Worm (Caenorhabditis elegans) whole organism, young adult: ENCODE results near the gene slc-17.4.

Experiments
- C17E4.6 ChIP-seq: fragments of 200-800 bp; sonication (Bioruptor generic); IDR thresholded peaks from 2 replicates; pipeline ENCODE4 v1.3.6; 2022; ENCODE audit warnings: missing genetic modification reagents, missing genetic modification characterization, missing compliant biosample characterization
- D2030.7 ChIP-seq: fragments of 200-800 bp; sonication (Bioruptor generic); IDR thresholded peaks from 2 replicates; pipeline ENCODE4 v1.3.6; 2022; ENCODE audit warnings: missing genetic modification reagents, missing genetic modification characterization, missing compliant biosample characterization
- F23B12.7 ChIP-seq: sonication (generic microtip); optimal IDR thresholded peaks from 2 replicates; lab custom pipeline; 2017; ENCODE audit warnings: missing genetic modification characterization, mild to moderate bottlenecking, missing compliant biosample characterization, antibody characterized with exemption, moderate library complexity; ENCODE audit not compliant: insufficient read depth
- F55B11.4 ChIP-seq: sonication (generic microtip); optimal IDR thresholded peaks from 2 replicates; lab custom pipeline; 2016; ENCODE audit warnings: missing compliant biosample characterization, missing genetic modification characterization, borderline replicate concordance; ENCODE audit not compliant: insufficient read depth
- F57A8.1 ChIP-seq: fragments of 200-800 bp; sonication (Bioruptor generic); optimal IDR thresholded peaks from 2 replicates; lab custom pipeline; 2018; ENCODE audit warnings: mild to moderate bottlenecking, missing genetic modification characterization, moderate library complexity, missing compliant biosample characterization
- T07F8.4 ChIP-seq: sonication (generic microtip); optimal IDR thresholded peaks from 2 replicates; lab custom pipeline; 2016; ENCODE audit warnings: mild to moderate bottlenecking, missing genetic modification characterization, moderate library complexity, missing compliant biosample characterization
- Y53G8AR.9 ChIP-seq: fragments of 200-800 bp; sonication (Bioruptor generic); conservative IDR thresholded peaks from 2 replicates; pipeline ENCODE4 v1.3.6; 2022; ENCODE audit warnings: missing genetic modification reagents, missing genetic modification characterization, missing compliant biosample characterization
- ZK185.1 ChIP-seq: sonication (generic microtip); optimal IDR thresholded peaks from 2 replicates; lab custom pipeline; 2016; ENCODE audit warnings: mild to moderate bottlenecking, missing genetic modification characterization, missing compliant biosample characterization; ENCODE audit not compliant: poor library complexity, severe bottlenecking
- atf-7 ChIP-seq: sonication (generic microtip); optimal IDR thresholded peaks from 2 replicates; lab custom pipeline; 2017; ENCODE audit warnings: mild to moderate bottlenecking, missing genetic modification characterization, missing compliant biosample characterization
- attf-3 ChIP-seq: fragments of 200-800 bp; sonication (Bioruptor generic); conservative IDR thresholded peaks from 2 replicates; pipeline ENCODE4 v1.3.6; 2022; ENCODE audit warnings: missing genetic modification reagents, missing genetic modification characterization, missing compliant biosample characterization
- bed-1 ChIP-seq: fragments of 200-800 bp; sonication (Bioruptor generic); IDR thresholded peaks from 2 replicates; pipeline ENCODE4 v1.3.6; 2022; ENCODE audit warnings: missing genetic modification reagents, missing genetic modification characterization, missing compliant biosample characterization
- cebp-2 ChIP-seq: fragments of 200-800 bp; sonication (Bioruptor generic); IDR thresholded peaks from 2 replicates; pipeline ENCODE4 v1.3.6; 2022; ENCODE audit warnings: missing genetic modification characterization, missing compliant biosample characterization
- ceh-40 ChIP-seq: fragments of 200-800 bp; sonication (Bioruptor generic); IDR thresholded peaks from 2 replicates; pipeline ENCODE4 v1.3.6; 2022; ENCODE audit warnings: missing genetic modification characterization, missing compliant biosample characterization
- ceh-91 ChIP-seq: fragments of 200-800 bp; sonication (Bioruptor generic); IDR thresholded peaks from 2 replicates; pipeline ENCODE4 v1.3.6; 2022; ENCODE audit warnings: missing genetic modification reagents, missing genetic modification characterization, missing compliant biosample characterization
- egl-18 ChIP-seq: fragments of 200-800 bp; sonication (Bioruptor generic); IDR thresholded peaks from 2 replicates; pipeline ENCODE4 v1.3.6; 2022; ENCODE audit warnings: missing genetic modification reagents, missing genetic modification characterization, missing compliant biosample characterization
- egrh-3 ChIP-seq: fragments of 200-800 bp; sonication (Bioruptor generic); IDR thresholded peaks from 2 replicates; pipeline ENCODE4 v1.3.6; 2022; ENCODE audit warnings: missing genetic modification reagents, missing genetic modification characterization, missing compliant biosample characterization
- hmg-1.2 ChIP-seq: fragments of 200-800 bp; sonication (Bioruptor generic); IDR thresholded peaks from 2 replicates; pipeline ENCODE4 v1.3.6; 2022; ENCODE audit warnings: missing genetic modification reagents, missing genetic modification characterization, missing compliant biosample characterization
- hsf-1 ChIP-seq: fragments of 200-800 bp; sonication (Bioruptor generic); IDR thresholded peaks from 2 replicates; pipeline ENCODE4 v1.3.6; 2022; ENCODE audit warnings: missing genetic modification reagents, missing genetic modification characterization, missing compliant biosample characterization
- let-526 ChIP-seq: fragments of 200-800 bp; sonication (Bioruptor generic); IDR thresholded peaks from 2 replicates; pipeline ENCODE4 v1.3.6; 2022; ENCODE audit warnings: missing genetic modification reagents, missing genetic modification characterization, missing compliant biosample characterization
- let-607 ChIP-seq, 2 experiments: fragments of 200-800 bp in 1 of 2; sonication (Bioruptor generic) in 1 of 2; sonication (generic microtip) in 1 of 2; optimal IDR thresholded peaks; 2 replicates each; lab custom pipeline; 2016 to 2018; ENCODE audit warnings: mild to moderate bottlenecking in 2 of 2, missing compliant biosample characterization in 2 of 2, missing genetic modification characterization in 2 of 2, moderate library complexity in 2 of 2, missing genotype in 1 of 2
- lin-26 ChIP-seq: fragments of 200-800 bp; sonication (Bioruptor generic); IDR thresholded peaks from 2 replicates; pipeline ENCODE4 v1.3.6; 2022; ENCODE audit warnings: missing genetic modification reagents, missing genetic modification characterization, missing compliant biosample characterization
- madf-10 ChIP-seq: sonication (generic microtip); optimal IDR thresholded peaks from 2 replicates; lab custom pipeline; 2016; ENCODE audit warnings: mild to moderate bottlenecking, missing genetic modification characterization, missing compliant biosample characterization
- madf-3 ChIP-seq: fragments of 200-800 bp; sonication (Bioruptor generic); IDR thresholded peaks from 2 replicates; pipeline ENCODE4 v1.3.6; 2022; ENCODE audit warnings: missing genetic modification reagents, missing genetic modification characterization, missing compliant biosample characterization
- mes-4 ChIP-seq: sonication (generic microtip); optimal IDR thresholded peaks from 2 replicates; lab custom pipeline; 2016; ENCODE audit warnings: missing genotype, missing genetic modification characterization, missing compliant biosample characterization
- mxl-1 ChIP-seq: sonication (generic microtip); optimal IDR thresholded peaks from 2 replicates; lab custom pipeline; 2016; ENCODE audit warnings: missing genetic modification characterization, missing compliant biosample characterization
- nfya-1 ChIP-seq: sonication (generic microtip); optimal IDR thresholded peaks from 2 replicates; lab custom pipeline; 2017; ENCODE audit warnings: antibody characterized with exemption, missing compliant biosample characterization, missing genetic modification characterization, borderline replicate concordance; ENCODE audit not compliant: insufficient read depth
- nfya-2 ChIP-seq: fragments of 200-800 bp; sonication (Bioruptor generic); IDR thresholded peaks from 2 replicates; pipeline ENCODE4 v1.3.6; 2022; ENCODE audit warnings: missing genetic modification reagents, missing genetic modification characterization, missing compliant biosample characterization
- rcor-1 ChIP-seq: fragments of 200-800 bp; sonication (Bioruptor generic); IDR thresholded peaks from 2 replicates; pipeline ENCODE4 v1.3.6; 2022; ENCODE audit warnings: missing genetic modification reagents, missing genetic modification characterization, missing compliant biosample characterization
- snpc-1.1 ChIP-seq: sonication (generic microtip); optimal IDR thresholded peaks from 2 replicates; lab custom pipeline; 2017; ENCODE audit warnings: missing genetic modification characterization, mild to moderate bottlenecking, missing compliant biosample characterization, antibody characterized with exemption, moderate library complexity, missing genotype, missing genetic modification reagents; ENCODE audit not compliant: insufficient read depth
- xnd-1 ChIP-seq: sonication (generic microtip); optimal IDR thresholded peaks from 2 replicates; lab custom pipeline; 2016; ENCODE audit warnings: missing genotype, missing genetic modification reagents, missing genetic modification characterization, missing compliant biosample characterization
- ztf-18 ChIP-seq: sonication (generic microtip); optimal IDR thresholded peaks from 2 replicates; lab custom pipeline; 2016; ENCODE audit warnings: missing genotype, mild to moderate bottlenecking, missing genetic modification characterization, missing compliant biosample characterization
- ztf-26 ChIP-seq: sonication (generic microtip); optimal IDR thresholded peaks from 2 replicates; lab custom pipeline; 2017; ENCODE audit warnings: missing genetic modification characterization, missing compliant biosample characterization

Gene slc-17.4

DNA sequence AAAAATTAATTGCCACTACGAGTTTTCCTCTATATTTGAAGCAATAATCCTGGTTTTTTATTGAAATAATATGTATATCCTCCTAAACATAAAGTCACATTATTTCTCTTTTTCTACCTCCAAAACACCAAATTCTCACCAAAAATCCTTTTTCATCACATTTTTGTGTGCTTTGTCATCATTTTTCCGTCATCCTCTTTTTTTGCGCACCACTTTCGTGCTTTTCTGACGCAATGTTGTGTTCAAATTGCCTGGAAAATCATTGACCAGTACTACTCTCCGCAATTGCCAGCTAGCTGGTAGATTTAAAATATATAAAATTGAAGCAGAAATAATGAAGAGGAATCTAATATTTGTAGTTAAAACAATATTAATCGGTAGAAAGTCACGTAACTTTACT is 23.5 kb downstream of the slc-17.4 start:
- TF ChIP-seq ZK185.1 (tag; lab: Kevin White, UChicago) = no peak
- no peak for TF ChIP-seq atf-7 (tag; lab: Kevin White, UChicago)
- no peak for TF ChIP-seq nfya-2 (GFP tag; lab: Robert Waterston, UW)
- TF ChIP-seq C17E4.6 (GFP tag; lab: Robert Waterston, UW) = no peak

DNA sequence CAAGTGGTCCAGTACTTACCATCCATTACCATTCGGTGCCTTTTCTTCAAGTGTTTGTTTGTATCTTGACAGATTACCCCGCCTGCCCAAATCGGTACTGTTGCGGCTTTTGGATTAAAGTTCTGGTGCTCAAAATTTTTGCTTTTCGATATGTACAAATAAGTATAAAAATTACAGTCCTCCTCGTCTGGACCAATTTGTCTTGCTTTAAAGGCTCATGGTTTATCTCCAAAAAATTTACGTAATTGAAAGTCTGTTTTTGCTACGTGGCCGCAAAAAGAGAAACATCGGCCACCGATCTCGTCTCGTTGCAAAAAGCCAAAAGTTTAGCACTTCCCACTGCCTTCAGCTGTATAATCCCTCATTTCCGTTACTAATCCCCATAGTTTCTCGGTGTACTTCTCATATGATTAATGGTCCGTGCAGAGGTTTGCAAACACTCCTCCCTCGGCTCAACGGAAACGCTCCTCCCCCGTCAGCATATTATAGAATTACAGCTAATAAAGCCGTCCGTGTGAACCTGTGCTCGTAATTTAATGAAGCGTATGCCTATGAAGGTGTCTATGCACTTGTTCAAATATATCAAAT is 24.1 kb downstream of the slc-17.4 start:
- TF ChIP-seq mes-4 (tag; lab: Kevin White, UChicago) (no peak), D2030.7 (GFP tag; lab: Robert Waterston, UW) (no peak), Y53G8AR.9 (GFP tag; lab: Robert Waterston, UW) (no peak), bed-1 (GFP tag; lab: Robert Waterston, UW) (no peak), hmg-1.2 (GFP tag; lab: Robert Waterston, UW) (no peak)

DNA sequence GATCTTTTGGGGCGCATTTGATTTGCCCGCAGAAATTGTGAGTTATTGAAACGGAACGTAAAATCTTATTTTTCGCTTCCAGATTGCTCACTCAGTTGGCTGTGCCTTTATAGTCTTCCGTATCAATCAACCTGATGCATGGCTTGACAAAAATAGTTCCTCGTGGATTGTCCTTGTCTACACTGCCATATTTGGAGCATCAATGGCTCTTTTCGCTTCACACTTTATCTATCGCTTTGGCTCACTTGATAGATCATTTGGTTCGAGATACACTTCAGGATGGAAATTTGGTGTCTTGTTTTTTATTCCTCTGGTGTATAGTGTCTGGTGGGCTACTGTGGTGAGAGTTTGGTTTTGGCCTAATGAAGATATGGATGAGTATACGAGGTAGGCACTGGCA is 25.8 kb downstream of the slc-17.4 start:
- no peak for TF ChIP-seq nfya-1 (tag; lab: Kevin White, UChicago)
- no peak for TF ChIP-seq T07F8.4 (tag; lab: Kevin White, UChicago)
- TF ChIP-seq ztf-18 (tag; lab: Kevin White, UChicago) = no peak
- TF ChIP-seq F55B11.4 = no peak

DNA sequence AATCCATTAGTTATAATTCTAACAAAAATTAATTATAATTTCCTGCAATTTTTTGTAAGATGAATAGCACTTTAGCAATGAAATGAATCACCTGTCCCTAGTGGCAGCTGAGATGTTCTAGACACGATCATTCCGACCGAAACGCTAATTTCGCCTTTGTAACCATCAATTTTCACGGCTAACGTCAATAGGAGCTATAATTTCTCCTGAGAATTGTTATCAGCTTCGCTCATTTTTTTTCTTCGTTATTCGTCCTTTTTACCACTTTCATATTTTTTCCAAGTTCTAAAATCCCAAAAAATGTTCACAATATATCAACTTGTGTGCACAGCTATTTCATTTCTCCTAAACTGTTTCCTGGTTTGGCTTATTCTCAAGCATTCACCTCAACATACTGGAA is 26.3 kb downstream of the slc-17.4 start, which contains the start of gene str-187:
Gene str-187, plus strand, starts transcription at position 301 of the 400 bp plus-strand sequence.
- TF ChIP-seq snpc-1.1 (tag; lab: Kevin White, UChicago) = no peak
- no peak for TF ChIP-seq madf-10 (tag; lab: Kevin White, UChicago)
- TF ChIP-seq ceh-40 (GFP tag; lab: Robert Waterston, UW) = no peak
- TF ChIP-seq rcor-1 (GFP tag; lab: Robert Waterston, UW) = no peak
- TF ChIP-seq attf-3 (GFP tag; lab: Robert Waterston, UW) = no peak
- no peak for TF ChIP-seq T07F8.4 (tag; lab: Kevin White, UChicago)
- TF ChIP-seq F57A8.1 (GFP tag; lab: Kevin White, UChicago) = no peak
- TF ChIP-seq let-607 (tag; optimal IDR thresholded peaks at IDR 0.05; lab: Kevin White, UChicago) = no peak
- no peak for TF ChIP-seq cebp-2 (GFP tag; lab: Robert Waterston, UW)
- TF ChIP-seq let-526 = no peak
- no peak for TF ChIP-seq bed-1 (GFP tag; lab: Robert Waterston, UW)
- no peak for TF ChIP-seq madf-3 (GFP tag; lab: Robert Waterston, UW)
- TF ChIP-seq ztf-26 = no peak
- no peak for TF ChIP-seq egrh-3
- no peak for TF ChIP-seq xnd-1 (tag; lab: Kevin White, UChicago)
- no peak for TF ChIP-seq F23B12.7 (tag; lab: Kevin White, UChicago)
- TF ChIP-seq hsf-1 (GFP tag; lab: Robert Waterston, UW) = no peak
- no peak for TF ChIP-seq lin-26 (GFP tag; lab: Robert Waterston, UW)
- no peak for TF ChIP-seq ceh-91 (GFP tag; lab: Robert Waterston, UW)
- no peak for TF ChIP-seq nfya-1 (tag; lab: Kevin White, UChicago)

DNA sequence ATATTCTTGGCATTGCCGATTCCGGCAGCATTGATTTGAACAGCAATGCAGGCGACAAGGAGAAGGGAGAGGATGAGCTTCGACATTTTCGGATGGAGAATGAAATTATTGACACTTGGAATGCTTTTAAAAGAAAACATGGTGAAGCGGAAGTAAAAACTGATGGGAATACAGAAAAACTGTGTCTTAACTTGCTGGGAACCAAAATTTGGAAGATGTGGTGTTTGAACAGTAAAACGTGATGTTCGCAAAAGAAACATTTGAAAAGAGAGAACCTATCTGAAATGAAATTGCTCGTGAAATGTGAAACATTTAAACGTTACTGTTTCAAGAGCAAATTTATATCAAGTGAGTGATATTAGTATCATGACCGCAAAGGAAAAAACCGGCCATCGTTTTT is 26.8 kb downstream of the slc-17.4 start, which contains the start of gene F26D10.13:
Gene F26D10.13, minus strand, starts transcription at position 101 of the 400 bp plus-strand sequence.
- TF ChIP-seq mxl-1 (tag; lab: Kevin White, UChicago) (no peak), F55B11.4 (no peak), egl-18 (GFP tag; lab: Robert Waterston, UW) (no peak)
